Fruit fly (Drosophila melanogaster): ENCODE data around the gene CG9265.

Gene CG9265

dm6 chr2L:21009310-21010119 lies 61.8 kb downstream of the CG9265 start (continued):
- TF ChIP-seq Hr78 (GFP tag; optimal IDR thresholded peaks at IDR 0.05): peak in 1 of 2 experiments; percentile 21
- TF ChIP-seq nerfin-1 (tag; optimal IDR thresholded peaks at IDR 0.05): peak; percentile 77
- peak; percentile 12 for TF ChIP-seq CG13624 (GFP tag; optimal IDR thresholded peaks at IDR 0.05)
- TF ChIP-seq CG17912 (GFP tag; optimal IDR thresholded peaks at IDR 0.05): no peak
- no peak for TF ChIP-seq fd3F (GFP tag; optimal IDR thresholded peaks at IDR 0.05)
- TF ChIP-seq H15 (GFP tag; IDR thresholded peaks at IDR 0.05): peak; percentile 77
- peak; percentile 97 for TF ChIP-seq lbe (GFP tag; optimal IDR thresholded peaks at IDR 0.05)
- peak; percentile 54 to 73 for TF ChIP-seq dpn (GFP tag; optimal IDR thresholded peaks at IDR 0.05)
- TF ChIP-seq lola (GFP tag; optimal IDR thresholded peaks at IDR 0.05): peak in 1 of 3 experiments; percentile 94
- TF ChIP-seq dmrt99B (tag; optimal IDR thresholded peaks at IDR 0.05): peak; percentile 75
- no peak for TF ChIP-seq CG7372 (GFP tag; IDR thresholded peaks at IDR 0.05)
- TF ChIP-seq corto (GFP tag; optimal IDR thresholded peaks at IDR 0.05): peak; percentile 98
- peak; percentile 59; the same call in 1 of the 2 replicates for TF ChIP-seq Nf-YA (GFP tag; IDR thresholded peaks at IDR 0.05)
- peak; percentile 90 for TF ChIP-seq CG10267 (tag; optimal IDR thresholded peaks at IDR 0.05)
- TF ChIP-seq CG32532 (GFP tag; IDR thresholded peaks at IDR 0.05): 0 out of 2 replicates have a peak, but pooled peaks have one; percentile 21
- peak; percentile 7 for TF ChIP-seq Ets97D (GFP tag; optimal IDR thresholded peaks at IDR 0.05)
- peak; percentile 83 for TF ChIP-seq ken (GFP tag; IDR thresholded peaks at IDR 0.05)
- no peak for TF ChIP-seq bowl (GFP tag; IDR thresholded peaks at IDR 0.05)
- peak in 1 of 3 experiments; percentile 75 for TF ChIP-seq Stat92E (GFP tag; optimal IDR thresholded peaks at IDR 0.05)
- no peak for TF ChIP-seq CG11247 (GFP tag; IDR thresholded peaks at IDR 0.05)
- peak; percentile 47 for TF ChIP-seq twi (tag; optimal IDR thresholded peaks at IDR 0.05)
- TF ChIP-seq nau (GFP tag; optimal IDR thresholded peaks at IDR 0.05): peak; percentile 18
- TF ChIP-seq ftz-f1 (GFP tag; optimal IDR thresholded peaks at IDR 0.05): no peak
- TF ChIP-seq CG10462 (GFP tag; optimal IDR thresholded peaks at IDR 0.05): peak; percentile 77
- no peak for TF ChIP-seq pb (GFP tag; optimal IDR thresholded peaks at IDR 0.05)
- TF ChIP-seq CoRest (tag; optimal IDR thresholded peaks at IDR 0.05): peak; percentile 77
- TF ChIP-seq wek (GFP tag; optimal IDR thresholded peaks at IDR 0.05): peak; percentile 16
- peak; percentile 30 for TF ChIP-seq CG33213 (GFP tag; optimal IDR thresholded peaks at IDR 0.05)
- TF ChIP-seq Awh (GFP tag; IDR thresholded peaks at IDR 0.05): peak; percentile 87
- TF ChIP-seq Sry-δ (GFP tag; optimal IDR thresholded peaks at IDR 0.05): peak; percentile 17
- peak; percentile 25 for TF ChIP-seq her (GFP tag; optimal IDR thresholded peaks at IDR 0.05)
- TF ChIP-seq CG4328 (GFP tag; optimal IDR thresholded peaks at IDR 0.05): no peak
- TF ChIP-seq CG4424 (GFP tag; optimal IDR thresholded peaks at IDR 0.05): peak; percentile 89
- no peak for TF ChIP-seq Atf6 (GFP tag; IDR thresholded peaks at IDR 0.05)
- no peak for TF ChIP-seq CG34376 (GFP tag; optimal IDR thresholded peaks at IDR 0.05)
- no peak for TF ChIP-seq ash1 (GFP tag; optimal IDR thresholded peaks at IDR 0.05)
- TF ChIP-seq jumu (GFP tag; optimal IDR thresholded peaks at IDR 0.05): peak; percentile 70
- no peak for TF ChIP-seq CG15479 (GFP tag; optimal IDR thresholded peaks at IDR 0.05)
- TF ChIP-seq CG15073 (GFP tag; optimal IDR thresholded peaks at IDR 0.05): peak; percentile 43
- peak; percentile 35 for TF ChIP-seq da (GFP tag; optimal IDR thresholded peaks at IDR 0.05)
- TF ChIP-seq yki (optimal IDR thresholded peaks at IDR 0.05): no peak
- peak; percentile 85 for TF ChIP-seq CG17361 (GFP tag; IDR thresholded peaks at IDR 0.05)
- no peak for TF ChIP-seq pzg (GFP tag; optimal IDR thresholded peaks at IDR 0.05)
- no peak for TF ChIP-seq pros (GFP tag; optimal IDR thresholded peaks at IDR 0.05)
- TF ChIP-seq CG9932 (GFP tag; IDR thresholded peaks at IDR 0.05): no peak
- no peak for TF ChIP-seq ERR (GFP tag; optimal IDR thresholded peaks at IDR 0.05)
- TF ChIP-seq Atf-2 (GFP tag; optimal IDR thresholded peaks at IDR 0.05): peak; percentile 60
- TF ChIP-seq sug (tag; optimal IDR thresholded peaks at IDR 0.05): no peak
- TF ChIP-seq CG14860 (GFP tag; IDR thresholded peaks at IDR 0.05; ENCODE audit: partially characterized antibody): no peak

All from whole organism, embryonic.